ENCODE assay signal across 1 fruit fly cellular context in genomic region chr3R:5016280-5016679, dm6.
TF ChIP-seq lines count a peak whose summit lies in the region.

No protein-coding gene starts in this region.

TF ChIP-seq in whole organism, embryonic, 481 proteins besides CTCF, POLR2A, EP300 and RAD21 (continued from another document and continues in another):
- TF ChIP-seq nmo (GFP tag; optimal IDR thresholded peaks at IDR 0.05; lab: Kevin White, UChicago) (no peak), Abd-B (GFP tag; optimal IDR thresholded peaks at IDR 0.05; lab: Kevin White, UChicago) (no peak), Atf6 (GFP tag; IDR thresholded peaks at IDR 0.05; lab: Robert Waterston, UW) (no peak), CG4404 (GFP tag; IDR thresholded peaks at IDR 0.05; lab: Robert Waterston, UW) (no peak), en (GFP tag; optimal IDR thresholded peaks at IDR 0.05; lab: Kevin White, UChicago) (no peak), CG4282 (GFP tag; optimal IDR thresholded peaks at IDR 0.05; lab: Kevin White, UChicago) (no peak), CG14050 (GFP tag; IDR thresholded peaks at IDR 0.05; lab: Robert Waterston, UW) (no peak), Blimp-1 (GFP tag; optimal IDR thresholded peaks at IDR 0.05; lab: Kevin White, UChicago) (no peak), CG4854 (GFP tag; optimal IDR thresholded peaks at IDR 0.05; lab: Kevin White, UChicago) (no peak), vnd (GFP tag; IDR thresholded peaks at IDR 0.05; lab: Robert Waterston, UW; ENCODE audit: partially characterized antibody) (no peak), kay (GFP tag; optimal IDR thresholded peaks at IDR 0.05; lab: Kevin White, UChicago) (no peak), CG14710 (tag; optimal IDR thresholded peaks at IDR 0.05; lab: Kevin White, UChicago) (peak; percentile 29), Sox102F (GFP tag; optimal IDR thresholded peaks at IDR 0.05; lab: Kevin White, UChicago) (peak; percentile 24), CG31388 (GFP tag; optimal IDR thresholded peaks at IDR 0.05; lab: Kevin White, UChicago) (no peak), CG13894 (tag; optimal IDR thresholded peaks at IDR 0.05; lab: Kevin White, UChicago) (no peak), salm (tag; optimal IDR thresholded peaks at IDR 0.05; lab: Kevin White, UChicago) (peak; percentile 43), NC2α (GFP tag; optimal IDR thresholded peaks at IDR 0.05; lab: Kevin White, UChicago) (peak; percentile 33), dmrt11E (tag; optimal IDR thresholded peaks at IDR 0.05; lab: Kevin White, UChicago) (peak; percentile 26), B-H1 (GFP tag; IDR thresholded peaks at IDR 0.05; lab: Robert Waterston, UW) (no peak), trh (GFP tag; optimal IDR thresholded peaks at IDR 0.05; lab: Kevin White, UChicago) (no peak), CG9876 (GFP tag; optimal IDR thresholded peaks at IDR 0.05; lab: Kevin White, UChicago) (no peak), cg (GFP tag; optimal IDR thresholded peaks at IDR 0.05; lab: Kevin White, UChicago) (no peak), CG31441 (GFP tag; IDR thresholded peaks at IDR 0.05; lab: Robert Waterston, UW) (peak; percentile 29; the same call in 1 of the 2 replicates), row (GFP tag; IDR thresholded peaks at IDR 0.05; lab: Robert Waterston, UW) (no peak), CG18262 (tag; optimal IDR thresholded peaks at IDR 0.05; lab: Kevin White, UChicago) (peak; percentile 6), rib (GFP tag; IDR thresholded peaks at IDR 0.05; lab: Robert Waterston, UW) (no peak), CG3995 (GFP tag; optimal IDR thresholded peaks at IDR 0.05; lab: Kevin White, UChicago) (no peak), Mes4 (GFP tag; optimal IDR thresholded peaks at IDR 0.05; lab: Kevin White, UChicago) (no peak), NC2β (GFP tag; optimal IDR thresholded peaks at IDR 0.05; lab: Kevin White, UChicago) (peak; percentile 2), CG15601 (tag; optimal IDR thresholded peaks at IDR 0.05; lab: Kevin White, UChicago) (peak; percentile 3), Sry-β (GFP tag; optimal IDR thresholded peaks at IDR 0.05; lab: Kevin White, UChicago) (no peak), dan (GFP tag; IDR thresholded peaks at IDR 0.05; lab: Robert Waterston, UW) (no peak), lov (optimal IDR thresholded peaks at IDR 0.05; lab: Kevin White, UChicago) (no peak), lov (GFP tag; IDR thresholded peaks at IDR 0.05; lab: Robert Waterston, UW) (0 out of 3 replicates have a peak, but pooled peaks have one; percentile 48), cwo (GFP tag; optimal IDR thresholded peaks at IDR 0.05; lab: Kevin White, UChicago) (no peak), CG14860 (GFP tag; IDR thresholded peaks at IDR 0.05; lab: Robert Waterston, UW; ENCODE audit: partially characterized antibody) (no peak), ci (GFP tag; IDR thresholded peaks at IDR 0.05; lab: Robert Waterston, UW) (peak; percentile 41; the same call in 1 of the 3 replicates), CG10147 (GFP tag; optimal IDR thresholded peaks at IDR 0.05; lab: Kevin White, UChicago) (no peak), danr (GFP tag; IDR thresholded peaks at IDR 0.05; lab: Robert Waterston, UW) (no peak), C15 (GFP tag; IDR thresholded peaks at IDR 0.05; lab: Robert Waterston, UW) (no peak), tin (GFP tag; optimal IDR thresholded peaks at IDR 0.05; lab: Kevin White, UChicago) (no peak), CG17186 (GFP tag; optimal IDR thresholded peaks at IDR 0.05; lab: Kevin White, UChicago) (no peak), Atf-2 (GFP tag; optimal IDR thresholded peaks at IDR 0.05; lab: Kevin White, UChicago) (no peak), vvl (GFP tag; IDR thresholded peaks at IDR 0.05; lab: Robert Waterston, UW) (peak; percentile 50; the same call in 1 of the 2 replicates), CG17359 (tag; optimal IDR thresholded peaks at IDR 0.05; lab: Kevin White, UChicago) (peak; percentile 21), unc-4 (GFP tag; IDR thresholded peaks at IDR 0.05; lab: Robert Waterston, UW; ENCODE audit: partially characterized antibody) (no peak), org-1 (GFP tag; optimal IDR thresholded peaks at IDR 0.05; lab: Kevin White, UChicago) (peak; percentile 14), CG31224 (GFP tag; IDR thresholded peaks at IDR 0.05; lab: Robert Waterston, UW) (no peak), slou (GFP tag; optimal IDR thresholded peaks at IDR 0.05; lab: Kevin White, UChicago) (no peak), CG6854 (GFP tag; optimal IDR thresholded peaks at IDR 0.05; lab: Kevin White, UChicago) (no peak), nerfin-2 (GFP tag; IDR thresholded peaks at IDR 0.05; lab: Robert Waterston, UW; ENCODE audit: partially characterized antibody) (no peak), CG11504 (tag; optimal IDR thresholded peaks at IDR 0.05; lab: Kevin White, UChicago) (no peak), CG18619 (GFP tag; optimal IDR thresholded peaks at IDR 0.05; lab: Kevin White, UChicago) (no peak), CG2712 (tag; optimal IDR thresholded peaks at IDR 0.05; lab: Kevin White, UChicago) (peak; percentile 2), PHDP (tag; optimal IDR thresholded peaks at IDR 0.05; lab: Kevin White, UChicago) (no peak), CG12299 (tag; optimal IDR thresholded peaks at IDR 0.05; lab: Kevin White, UChicago) (no peak), CG6689 (GFP tag; IDR thresholded peaks at IDR 0.05; lab: Robert Waterston, UW) (no peak), toy (GFP tag; IDR thresholded peaks at IDR 0.05; lab: Robert Waterston, UW) (no peak), ERR (GFP tag; optimal IDR thresholded peaks at IDR 0.05; lab: Kevin White, UChicago) (no peak), Ets65A (GFP tag; lab: Kevin White, UChicago) (no peak), CG11093 (GFP tag; IDR thresholded peaks at IDR 0.05; lab: Robert Waterston, UW) (no peak), dmrt99B (tag; optimal IDR thresholded peaks at IDR 0.05; lab: Kevin White, UChicago) (peak; percentile 36), sna (GFP tag; IDR thresholded peaks at IDR 0.05; lab: Robert Waterston, UW; ENCODE audit: partially characterized antibody) (no peak), CG30431 (GFP tag; optimal IDR thresholded peaks at IDR 0.05; lab: Kevin White, UChicago) (no peak), Dad (GFP tag; optimal IDR thresholded peaks at IDR 0.05; lab: Kevin White, UChicago) (peak; percentile 29), CG12155 (GFP tag; optimal IDR thresholded peaks at IDR 0.05; lab: Kevin White, UChicago) (no peak), p53 (GFP tag; optimal IDR thresholded peaks at IDR 0.05; lab: Kevin White, UChicago) (no peak), zfh1 (GFP tag; IDR thresholded peaks at IDR 0.05; lab: Robert Waterston, UW) (0 out of 3 replicates have a peak, but pooled peaks have one; percentile 19), knrl (GFP tag; IDR thresholded peaks at IDR 0.05; lab: Robert Waterston, UW; ENCODE audit: partially characterized antibody) (no peak), tx (GFP tag; optimal IDR thresholded peaks at IDR 0.05; lab: Kevin White, UChicago) (no peak), cas (GFP tag; IDR thresholded peaks at IDR 0.05; lab: Robert Waterston, UW) (no peak), CG10321 (GFP tag; IDR thresholded peaks at IDR 0.05; lab: Robert Waterston, UW) (no peak; the same call in 1 of the 2 replicates), tll (GFP tag; optimal IDR thresholded peaks at IDR 0.05; lab: Kevin White, UChicago) (no peak), fd96Cb (tag; optimal IDR thresholded peaks at IDR 0.05; lab: Kevin White, UChicago) (no peak), corto (GFP tag; optimal IDR thresholded peaks at IDR 0.05; lab: Kevin White, UChicago) (no peak), CG11085 (GFP tag; IDR thresholded peaks at IDR 0.05; lab: Robert Waterston, UW) (no peak), CG11456 (GFP tag; IDR thresholded peaks at IDR 0.05; lab: Robert Waterston, UW) (0 out of 3 replicates have a peak, but pooled peaks have one; percentile 17), fd64A (GFP tag; optimal IDR thresholded peaks at IDR 0.05; lab: Kevin White, UChicago) (peak; percentile 17), CG2202 (tag; optimal IDR thresholded peaks at IDR 0.05; lab: Kevin White, UChicago) (peak; percentile 42), hbn (GFP tag; IDR thresholded peaks at IDR 0.05; lab: Robert Waterston, UW; ENCODE audit: partially characterized antibody) (no peak), ATbp (GFP tag; optimal IDR thresholded peaks at IDR 0.05; lab: Kevin White, UChicago) (peak; percentile 30), CG16813 (GFP tag; IDR thresholded peaks at IDR 0.05; lab: Robert Waterston, UW; ENCODE audit: partially characterized antibody) (no peak), CG12219 (GFP tag; optimal IDR thresholded peaks at IDR 0.05; lab: Kevin White, UChicago) (no peak), al (GFP tag; IDR thresholded peaks at IDR 0.05; lab: Robert Waterston, UW) (no peak), CG7745 (tag; optimal IDR thresholded peaks at IDR 0.05; lab: Kevin White, UChicago) (no peak), luna (GFP tag; optimal IDR thresholded peaks at IDR 0.05; lab: Kevin White, UChicago) (no peak), gsb-n (tag; optimal IDR thresholded peaks at IDR 0.05; lab: Kevin White, UChicago) (peak; percentile 25), Ets97D (GFP tag; optimal IDR thresholded peaks at IDR 0.05; lab: Kevin White, UChicago) (no peak), CG4360 (GFP tag; IDR thresholded peaks at IDR 0.05; lab: Robert Waterston, UW) (no peak), CG12391 (tag; optimal IDR thresholded peaks at IDR 0.05; lab: Kevin White, UChicago) (peak; percentile 24), Nf-YA (GFP tag; IDR thresholded peaks at IDR 0.05; lab: Robert Waterston, UW) (0 out of 2 replicates have a peak, but pooled peaks have one; percentile 13), CG3281 (GFP tag; optimal IDR thresholded peaks at IDR 0.05; lab: Kevin White, UChicago) (no peak), hb (GFP tag; IDR thresholded peaks at IDR 0.05; lab: Robert Waterston, UW; ENCODE audit: partially characterized antibody) (no peak), CG6765 (GFP tag; optimal IDR thresholded peaks at IDR 0.05; lab: Kevin White, UChicago) (no peak), Gsc (GFP tag; IDR thresholded peaks at IDR 0.05; lab: Robert Waterston, UW) (no peak), MBD-R2 (GFP tag; IDR thresholded peaks at IDR 0.05; lab: Robert Waterston, UW) (no peak), CG1647 (GFP tag; optimal IDR thresholded peaks at IDR 0.05; lab: Kevin White, UChicago) (no peak), CG13287 (GFP tag; IDR thresholded peaks at IDR 0.05; lab: Robert Waterston, UW; ENCODE audit: partially characterized antibody) (no peak), CG17568 (GFP tag; optimal IDR thresholded peaks at IDR 0.05; lab: Kevin White, UChicago) (peak; percentile 16), Dll (GFP tag; IDR thresholded peaks at IDR 0.05; lab: Robert Waterston, UW; ENCODE audit: partially characterized antibody) (no peak), inv (GFP tag; IDR thresholded peaks at IDR 0.05; lab: Robert Waterston, UW; ENCODE audit: partially characterized antibody) (no peak), CG1024 (GFP tag; IDR thresholded peaks at IDR 0.05; lab: Robert Waterston, UW) (no peak), CG14441 (GFP tag; IDR thresholded peaks at IDR 0.05; lab: Robert Waterston, UW) (no peak), HHEX (GFP tag; optimal IDR thresholded peaks at IDR 0.05; lab: Kevin White, UChicago) (peak; percentile 26), HmgZ (tag; optimal IDR thresholded peaks at IDR 0.05; lab: Kevin White, UChicago) (no peak), CG3065 (GFP tag; optimal IDR thresholded peaks at IDR 0.05; lab: Kevin White, UChicago) (no peak), dimm (GFP tag; IDR thresholded peaks at IDR 0.05; lab: Robert Waterston, UW) (no peak), kah (GFP tag; optimal IDR thresholded peaks at IDR 0.05; lab: Kevin White, UChicago) (no peak), CG14667 (GFP tag; IDR thresholded peaks at IDR 0.05; lab: Robert Waterston, UW) (no peak), Dbx (GFP tag; IDR thresholded peaks at IDR 0.05; lab: Robert Waterston, UW) (no peak), CG7271 (tag; optimal IDR thresholded peaks at IDR 0.05; lab: Kevin White, UChicago) (no peak), lilli (GFP tag; optimal IDR thresholded peaks at IDR 0.05; lab: Kevin White, UChicago) (no peak), CG1602 (GFP tag; optimal IDR thresholded peaks at IDR 0.05; lab: Kevin White, UChicago) (no peak), CG2678 (tag; optimal IDR thresholded peaks at IDR 0.05; lab: Kevin White, UChicago) (peak; percentile 17), stc (GFP tag; IDR thresholded peaks at IDR 0.05; lab: Robert Waterston, UW) (no peak; the same call in 1 of the 2 replicates), ewg (GFP tag; optimal IDR thresholded peaks at IDR 0.05; lab: Kevin White, UChicago) (no peak), onecut (GFP tag; IDR thresholded peaks at IDR 0.05; lab: Robert Waterston, UW) (0 out of 2 replicates have a peak, but pooled peaks have one; percentile 19), Oaz (GFP tag; IDR thresholded peaks at IDR 0.05; lab: Robert Waterston, UW) (no peak), grau (tag; optimal IDR thresholded peaks at IDR 0.05; lab: Kevin White, UChicago) (no peak), bab2 (GFP tag; optimal IDR thresholded peaks at IDR 0.05; lab: Kevin White, UChicago) (peak; percentile 14), klu (GFP tag; IDR thresholded peaks at IDR 0.05; lab: Robert Waterston, UW) (no peak), CG8089 (GFP tag; optimal IDR thresholded peaks at IDR 0.05; lab: Kevin White, UChicago) (no peak), Vsx1 (GFP tag; optimal IDR thresholded peaks at IDR 0.05; lab: Kevin White, UChicago) (peak; percentile 20), CG18764 (GFP tag; optimal IDR thresholded peaks at IDR 0.05; lab: Kevin White, UChicago) (no peak), Doc2 (GFP tag; IDR thresholded peaks at IDR 0.05; lab: Robert Waterston, UW) (no peak), CG17361 (GFP tag; IDR thresholded peaks at IDR 0.05; lab: Robert Waterston, UW) (no peak), Fer1 (GFP tag; optimal IDR thresholded peaks at IDR 0.05; lab: Kevin White, UChicago) (no peak), Dip3 (GFP tag; optimal IDR thresholded peaks at IDR 0.05; lab: Kevin White, UChicago) (no peak), HmgD (GFP tag; optimal IDR thresholded peaks at IDR 0.05; lab: Kevin White, UChicago) (no peak), CG7987 (GFP tag; optimal IDR thresholded peaks at IDR 0.05; lab: Kevin White, UChicago) (peak; percentile 6), shn (GFP tag; optimal IDR thresholded peaks at IDR 0.05; lab: Kevin White, UChicago) (no peak), eve (GFP tag; optimal IDR thresholded peaks at IDR 0.05; lab: Kevin White, UChicago) (no peak), CG2875 (GFP tag; optimal IDR thresholded peaks at IDR 0.05; lab: Kevin White, UChicago) (peak; percentile 17), Hmr (GFP tag; optimal IDR thresholded peaks at IDR 0.05; lab: Kevin White, UChicago) (peak; percentile 1), CG18476 (GFP tag; optimal IDR thresholded peaks at IDR 0.05; lab: Kevin White, UChicago) (no peak), Hmx (GFP tag; optimal IDR thresholded peaks at IDR 0.05; lab: Kevin White, UChicago) (no peak)
